Worm (Caenorhabditis elegans): ENCODE measurements around the gene T27E9.2.

ce11 chrIII:13426036-13426435, 36.3 kb downstream of the T27E9.2 start, which contains the start of gene cope-1:
- TF ChIP-seq T22C8.4 (GFP tag; IDR thresholded peaks at IDR 0.05), result no peak
- no peak for TF ChIP-seq ztf-29 (GFP tag; IDR thresholded peaks at IDR 0.05)
- no peak for TF ChIP-seq ref-1 (GFP tag; conservative IDR thresholded peaks at IDR 0.05)
- TF ChIP-seq flt-1 (GFP tag; IDR thresholded peaks at IDR 0.05), result no peak
- TF ChIP-seq med-1 (GFP tag; optimal IDR thresholded peaks at IDR 0.05; ENCODE audit: insufficient read depth), result no peak
- no peak for TF ChIP-seq cog-1 (tag; optimal IDR thresholded peaks at IDR 0.05)
- no peak for TF ChIP-seq klf-2 (GFP tag; conservative IDR thresholded peaks at IDR 0.05)

Measured in whole organism, midembryonic.